Worm (Caenorhabditis elegans) whole organism, L4 larva: ENCODE measurements around the gene Y37E11AL.2.

Experiments used
- ZK337.2 ChIP-seq: fragments of 200-800 bp; sonication (Bioruptor generic); IDR thresholded peaks from 2 replicates; pipeline ENCODE4 v1.3.6; 2022; ENCODE audit warnings: missing genetic modification reagents, missing genetic modification characterization, missing compliant biosample characterization
- ZK546.5 ChIP-seq, 2 experiments: sonication (generic microtip); optimal IDR thresholded peaks; 2 replicates each; lab custom pipeline; 2017; ENCODE audit warnings: missing biosample characterization in 2 of 2, missing genetic modification characterization in 2 of 2
- daf-12 ChIP-seq: fragments of 150-350 bp; optimal IDR thresholded peaks from 2 replicates; lab custom pipeline; 2014; ENCODE audit warnings: missing biosample characterization, missing genetic modification reagents, missing genetic modification characterization
- egl-27 ChIP-seq: sonication (generic microtip); optimal IDR thresholded peaks from 3 replicates; lab custom pipeline; 2017; ENCODE audit warnings: missing biosample characterization, missing genetic modification reagents, missing genetic modification characterization
- pha-4 ChIP-seq, 2 experiments: fragments of 150-350 bp in 1 of 2; fragments of 200-800 bp in 1 of 2; sonication (Bioruptor generic) in 1 of 2; IDR thresholded peaks in 1 of 2; optimal IDR thresholded peaks in 1 of 2; 2 replicates each; pipeline versions ENCODE4 v1.3.6 to Lab custom; 2014 to 2022; ENCODE audit warnings: missing genetic modification characterization in 2 of 2, missing genetic modification reagents in 2 of 2, missing biosample characterization in 1 of 2, missing compliant biosample characterization in 1 of 2
- rbr-2 ChIP-seq: sonication (generic microtip); optimal IDR thresholded peaks from 2 replicates; lab custom pipeline; 2016; ENCODE audit warnings: missing genotype, missing genetic modification characterization, missing compliant biosample characterization
- snpc-1.2 ChIP-seq: fragments of 200-800 bp; sonication (Bioruptor generic); IDR thresholded peaks from 2 replicates; pipeline ENCODE4 v1.3.6; 2022; ENCODE audit warnings: missing genetic modification reagents, missing genetic modification characterization, missing compliant biosample characterization
- unc-62 ChIP-seq, 3 experiments: fragments of 150-350 bp in 1 of 3; sonication (generic microtip); optimal IDR thresholded peaks in 2 of 3; peaks in 1 of 3; 1 replicate in 1 of 3; 2 replicates in 2 of 3; lab custom pipeline; 2014 to 2017; ENCODE audit warnings: missing biosample characterization in 3 of 3, missing genetic modification characterization in 3 of 3, missing genetic modification reagents in 3 of 3, missing genotype in 1 of 3

DNA sequence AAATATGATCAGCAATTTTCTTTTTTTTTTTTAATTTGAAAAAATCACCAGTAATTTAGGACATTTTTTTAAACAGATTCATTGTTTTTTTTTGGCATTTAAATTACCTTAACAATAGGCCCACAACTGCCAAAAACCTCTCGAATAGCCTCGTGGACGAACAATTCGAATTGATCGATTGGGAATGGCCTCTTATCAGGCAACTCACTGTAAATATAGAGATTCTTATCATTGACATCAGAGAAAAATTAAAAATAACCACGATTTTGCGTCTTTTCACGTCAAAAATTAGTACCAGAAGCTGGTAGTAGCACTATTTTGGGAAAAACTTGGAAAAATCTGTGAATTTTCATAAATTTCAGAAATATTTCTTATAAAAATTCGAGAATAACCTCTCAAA lies 23.7 kb downstream of the Y37E11AL.2 start:
- TF ChIP-seq ZK337.2 = no peak
- no peak for TF ChIP-seq pha-4 (GFP tag; IDR thresholded peaks at IDR 0.05; lab: Robert Waterston, UW)
- TF ChIP-seq pha-4 (tag; optimal IDR thresholded peaks at IDR 0.05; lab: Kevin White, UChicago) = no peak
- no peak for TF ChIP-seq egl-27
- TF ChIP-seq rbr-2 (tag; lab: Kevin White, UChicago) = no peak
- no peak for TF ChIP-seq unc-62 (GFP tag; optimal IDR thresholded peaks at IDR 0.05 in 1 of 2; lab: Kevin White, UChicago)
- no peak for TF ChIP-seq unc-62 (tag; optimal IDR thresholded peaks at IDR 0.05; lab: Kevin White, UChicago)
- no peak for TF ChIP-seq ZK546.5 (tag; optimal IDR thresholded peaks at IDR 0.05; lab: Kevin White, UChicago)
- no peak for TF ChIP-seq snpc-1.2
- no peak for TF ChIP-seq daf-12
